Worm (Caenorhabditis elegans): Measurements from ENCODE around the gene tpp-2.

tpp-2 gene

ce11 chrII:6132595-6132994, 35.2 kb upstream of the tpp-2 start, which contains the start of gene abts-3:
Gene abts-3 (plus strand): TSS chrII:6132895.
- TF ChIP-seq aly-1 (tag; optimal IDR thresholded peaks at IDR 0.05): no peak
- no peak for TF ChIP-seq B0310.2 (tag; optimal IDR thresholded peaks at IDR 0.05)
- TF ChIP-seq F13C5.2 (tag; optimal IDR thresholded peaks at IDR 0.05): no peak
- TF ChIP-seq scrt-1 (GFP tag; IDR thresholded peaks at IDR 0.05): no peak
- TF ChIP-seq hnd-1 (tag; optimal IDR thresholded peaks at IDR 0.05): no peak
- no peak for TF ChIP-seq pes-1 (GFP tag; IDR thresholded peaks at IDR 0.05)
- no peak for TF ChIP-seq ceh-13 (GFP tag; optimal IDR thresholded peaks at IDR 0.05)
- TF ChIP-seq tbx-37 (GFP tag; conservative IDR thresholded peaks at IDR 0.05): no peak
- no peak for TF ChIP-seq tra-4 (tag; optimal IDR thresholded peaks at IDR 0.05)
- TF ChIP-seq hmg-4 (GFP tag; optimal IDR thresholded peaks at IDR 0.05): no peak
- TF ChIP-seq tbx-11 (GFP tag; IDR thresholded peaks at IDR 0.05): no peak
- no peak for TF ChIP-seq ets-7 (tag; optimal IDR thresholded peaks at IDR 0.05)
- no peak for TF ChIP-seq ceh-36 (tag; optimal IDR thresholded peaks at IDR 0.05)
- no peak for TF ChIP-seq ama-1 (optimal IDR thresholded peaks at IDR 0.05)
- TF ChIP-seq hmbx-1 (tag; optimal IDR thresholded peaks at IDR 0.05): no peak

ce11 chrII:6125259-6125658, 27.9 kb upstream of the tpp-2 start, which contains the start of gene rars-2:
Gene rars-2 (plus strand): TSS chrII:6125559.
- TF ChIP-seq hmg-4 (GFP tag; optimal IDR thresholded peaks at IDR 0.05) (no peak), aly-1 (tag; optimal IDR thresholded peaks at IDR 0.05) (no peak), tbx-11 (GFP tag; IDR thresholded peaks at IDR 0.05) (no peak), ama-1 (optimal IDR thresholded peaks at IDR 0.05) (no peak), B0310.2 (tag; optimal IDR thresholded peaks at IDR 0.05) (no peak), pes-1 (GFP tag; IDR thresholded peaks at IDR 0.05) (no peak), scrt-1 (GFP tag; IDR thresholded peaks at IDR 0.05) (no peak), ceh-36 (tag; optimal IDR thresholded peaks at IDR 0.05) (no peak), ets-7 (tag; optimal IDR thresholded peaks at IDR 0.05) (no peak), ceh-13 (GFP tag; optimal IDR thresholded peaks at IDR 0.05) (no peak), flt-1 (GFP tag; IDR thresholded peaks at IDR 0.05) (no peak), sea-1 (GFP tag; conservative IDR thresholded peaks at IDR 0.05) (no peak), tra-4 (tag; optimal IDR thresholded peaks at IDR 0.05) (no peak), tbx-37 (GFP tag; conservative IDR thresholded peaks at IDR 0.05) (no peak), F13C5.2 (tag; optimal IDR thresholded peaks at IDR 0.05) (no peak), hmbx-1 (tag; optimal IDR thresholded peaks at IDR 0.05) (no peak), hnd-1 (tag; optimal IDR thresholded peaks at IDR 0.05) (no peak)

- no peak for TF ChIP-seq ama-1 (optimal IDR thresholded peaks at IDR 0.05)
- no peak for TF ChIP-seq aly-1 (tag; optimal IDR thresholded peaks at IDR 0.05)
- TF ChIP-seq hmbx-1 (tag; optimal IDR thresholded peaks at IDR 0.05): no peak
- TF ChIP-seq ceh-36 (tag; optimal IDR thresholded peaks at IDR 0.05): no peak
- TF ChIP-seq tbx-11 (GFP tag; IDR thresholded peaks at IDR 0.05): no peak
- TF ChIP-seq ceh-13 (GFP tag; optimal IDR thresholded peaks at IDR 0.05): no peak
- no peak for TF ChIP-seq tbx-37 (GFP tag; conservative IDR thresholded peaks at IDR 0.05)
- no peak for TF ChIP-seq scrt-1 (GFP tag; IDR thresholded peaks at IDR 0.05)
- no peak for TF ChIP-seq sea-1 (GFP tag; conservative IDR thresholded peaks at IDR 0.05)
- no peak for TF ChIP-seq pes-1 (GFP tag; IDR thresholded peaks at IDR 0.05)
- no peak for TF ChIP-seq F13C5.2 (tag; optimal IDR thresholded peaks at IDR 0.05)
- TF ChIP-seq flt-1 (GFP tag; IDR thresholded peaks at IDR 0.05): no peak
- TF ChIP-seq hnd-1 (tag; optimal IDR thresholded peaks at IDR 0.05): no peak
These were observed 26.1 kb upstream of the tpp-2 start, which contains the start of gene C29H12.2 for ce11 chrII:6123513-6123912. Gene C29H12.2 (plus strand): TSS chrII:6123809.

- TF ChIP-seq aly-1 (tag; optimal IDR thresholded peaks at IDR 0.05) (no peak), tbx-37 (GFP tag; conservative IDR thresholded peaks at IDR 0.05) (no peak), F13C5.2 (tag; optimal IDR thresholded peaks at IDR 0.05) (no peak), pes-1 (GFP tag; IDR thresholded peaks at IDR 0.05) (no peak), sea-1 (GFP tag; conservative IDR thresholded peaks at IDR 0.05) (no peak), ceh-13 (GFP tag; optimal IDR thresholded peaks at IDR 0.05) (no peak), ama-1 (optimal IDR thresholded peaks at IDR 0.05) (no peak), hnd-1 (tag; optimal IDR thresholded peaks at IDR 0.05) (no peak), hmg-4 (GFP tag; optimal IDR thresholded peaks at IDR 0.05) (no peak), tbx-11 (GFP tag; IDR thresholded peaks at IDR 0.05) (no peak), ets-7 (tag; optimal IDR thresholded peaks at IDR 0.05) (no peak), B0310.2 (tag; optimal IDR thresholded peaks at IDR 0.05) (no peak), hmbx-1 (tag; optimal IDR thresholded peaks at IDR 0.05) (no peak), ceh-36 (tag; optimal IDR thresholded peaks at IDR 0.05) (no peak), scrt-1 (GFP tag; IDR thresholded peaks at IDR 0.05) (no peak), tra-4 (tag; optimal IDR thresholded peaks at IDR 0.05) (no peak)
These were observed 25.4 kb upstream of the tpp-2 start for ce11 chrII:6122641-6123424.

- TF ChIP-seq hnd-1 (tag; optimal IDR thresholded peaks at IDR 0.05): no peak
- no peak for TF ChIP-seq hmg-4 (GFP tag; optimal IDR thresholded peaks at IDR 0.05)
- no peak for TF ChIP-seq tra-4 (tag; optimal IDR thresholded peaks at IDR 0.05)
- TF ChIP-seq ceh-36 (tag; optimal IDR thresholded peaks at IDR 0.05): no peak
- no peak for TF ChIP-seq tbx-37 (GFP tag; conservative IDR thresholded peaks at IDR 0.05)
- TF ChIP-seq F13C5.2 (tag; optimal IDR thresholded peaks at IDR 0.05): no peak
- no peak for TF ChIP-seq tbx-11 (GFP tag; IDR thresholded peaks at IDR 0.05)
These were observed 23.2 kb upstream of the tpp-2 start for ce11 chrII:6120548-6120947.

ce11 chrII:6118163-6118562, 20.8 kb upstream of the tpp-2 start, which contains the start of gene C29H12.6:
Gene C29H12.6 (minus strand): TSS chrII:6118263.
- TF ChIP-seq ceh-36 (tag; optimal IDR thresholded peaks at IDR 0.05): peak; percentile 66
- no peak for TF ChIP-seq ama-1 (optimal IDR thresholded peaks at IDR 0.05)

ce11 chrII:6116701-6117100, 19.3 kb upstream of the tpp-2 start:
- no peak for TF ChIP-seq ama-1 (optimal IDR thresholded peaks at IDR 0.05)

Measured in whole organism, early embryonic.